Worm (Caenorhabditis elegans) whole organism, late embryonic: ENCODE results near the gene calf-1.

Experiments
- K09A11.1 ChIP-seq: sonication (generic microtip); optimal IDR thresholded peaks from 2 replicates; lab custom pipeline; 2017; ENCODE audit warnings: antibody characterized with exemption, mild to moderate bottlenecking, missing genetic modification characterization, missing compliant biosample characterization; ENCODE audit not compliant: insufficient read depth
- Y22D7AL.16 ChIP-seq: sonication (generic microtip); optimal IDR thresholded peaks from 2 replicates; lab custom pipeline; 2016; ENCODE audit warnings: missing genetic modification characterization, missing compliant biosample characterization
- ceh-14 ChIP-seq: sonication (generic microtip); optimal IDR thresholded peaks from 2 replicates; lab custom pipeline; 2016; ENCODE audit warnings: missing genotype, missing genetic modification characterization, missing compliant biosample characterization
- ceh-18 ChIP-seq: sonication (generic microtip); optimal IDR thresholded peaks from 2 replicates; lab custom pipeline; 2016; ENCODE audit warnings: missing genetic modification characterization, missing compliant biosample characterization
- ceh-9 ChIP-seq: sonication (generic microtip); optimal IDR thresholded peaks from 2 replicates; lab custom pipeline; 2016; ENCODE audit warnings: mild to moderate bottlenecking, missing genetic modification characterization, inconsistent platforms, missing compliant biosample characterization
- che-1 ChIP-seq: sonication (generic microtip); optimal IDR thresholded peaks from 2 replicates; lab custom pipeline; 2016; ENCODE audit warnings: mild to moderate bottlenecking, missing genetic modification characterization, missing compliant biosample characterization
- elt-2 ChIP-seq: sonication (generic microtip); optimal IDR thresholded peaks from 2 replicates; lab custom pipeline; 2016; ENCODE audit warnings: missing genetic modification reagents, missing genetic modification characterization, missing compliant biosample characterization
- elt-4 ChIP-seq: sonication (generic microtip); optimal IDR thresholded peaks from 2 replicates; lab custom pipeline; 2016; ENCODE audit warnings: missing genetic modification characterization, missing compliant biosample characterization
- ets-4 ChIP-seq: sonication (generic microtip); optimal IDR thresholded peaks from 2 replicates; lab custom pipeline; 2016; ENCODE audit warnings: missing genetic modification characterization, missing compliant biosample characterization
- eyg-1 ChIP-seq: sonication (generic microtip); optimal IDR thresholded peaks from 2 replicates; lab custom pipeline; 2016; ENCODE audit warnings: missing genotype, missing genetic modification characterization, missing compliant biosample characterization
- fax-1 ChIP-seq: sonication (generic microtip); optimal IDR thresholded peaks from 2 replicates; lab custom pipeline; 2016; ENCODE audit warnings: missing genotype, missing genetic modification characterization, missing compliant biosample characterization
- fkh-10 ChIP-seq: fragments of 150-350 bp; optimal IDR thresholded peaks from 2 replicates; lab custom pipeline; 2014; ENCODE audit warnings: missing biosample characterization, missing genetic modification reagents, missing genetic modification characterization
- fkh-6 ChIP-seq: sonication (generic microtip); optimal IDR thresholded peaks from 2 replicates; lab custom pipeline; 2016; ENCODE audit warnings: missing genetic modification characterization, missing compliant biosample characterization
- gmeb-2 ChIP-seq: sonication (generic microtip); optimal IDR thresholded peaks from 2 replicates; lab custom pipeline; 2016; ENCODE audit warnings: missing genetic modification characterization, inconsistent platforms, missing compliant biosample characterization
- hlh-13 ChIP-seq: fragments of 200-800 bp; sonication (Bioruptor generic); optimal IDR thresholded peaks from 2 replicates; lab custom pipeline; 2018; ENCODE audit warnings: mild to moderate bottlenecking, missing genetic modification characterization, missing compliant biosample characterization
- hlh-30 ChIP-seq: sonication (generic microtip); optimal IDR thresholded peaks from 2 replicates; lab custom pipeline; 2017; ENCODE audit warnings: antibody characterized with exemption, missing genetic modification characterization, missing compliant biosample characterization; ENCODE audit not compliant: insufficient read depth
- hlh-6 ChIP-seq: sonication (generic microtip); optimal IDR thresholded peaks from 2 replicates; lab custom pipeline; 2016; ENCODE audit warnings: missing genotype, missing genetic modification characterization, missing compliant biosample characterization
- hlh-8 ChIP-seq: sonication (generic microtip); optimal IDR thresholded peaks from 2 replicates; lab custom pipeline; 2016; ENCODE audit warnings: missing genotype, missing genetic modification characterization, missing compliant biosample characterization
- nhr-11 ChIP-seq: fragments of 150-350 bp; optimal IDR thresholded peaks from 2 replicates; lab custom pipeline; 2014; ENCODE audit warnings: missing biosample characterization, missing genetic modification characterization
- pag-3 ChIP-seq: sonication (generic microtip); optimal IDR thresholded peaks from 2 replicates; lab custom pipeline; 2016; ENCODE audit warnings: missing compliant biosample characterization, missing genetic modification characterization, borderline replicate concordance
- pat-9 ChIP-seq: fragments of 200-800 bp; sonication (Bioruptor generic); optimal IDR thresholded peaks from 2 replicates; lab custom pipeline; 2018; ENCODE audit warnings: mild to moderate bottlenecking, missing genetic modification characterization, moderate library complexity, missing compliant biosample characterization
- pha-2 ChIP-seq: sonication (generic microtip); optimal IDR thresholded peaks from 2 replicates; lab custom pipeline; 2017; ENCODE audit warnings: mild to moderate bottlenecking, missing genetic modification characterization, missing compliant biosample characterization
- pha-4 ChIP-seq: fragments of 150-350 bp; optimal IDR thresholded peaks from 2 replicates; lab custom pipeline; 2018; ENCODE audit warnings: missing biosample characterization, missing genetic modification reagents, missing genetic modification characterization
- sdc-2 ChIP-seq: sonication (generic microtip); optimal IDR thresholded peaks from 2 replicates; lab custom pipeline; 2016; ENCODE audit warnings: missing genotype, missing genetic modification characterization, missing compliant biosample characterization
- sox-2 ChIP-seq: fragments of 200-800 bp; sonication (Bioruptor generic); IDR thresholded peaks from 2 replicates; pipeline ENCODE4 v1.3.6; 2022; ENCODE audit warnings: missing genetic modification reagents, missing genetic modification characterization, missing compliant biosample characterization
- tbx-2 ChIP-seq: sonication (generic microtip); optimal IDR thresholded peaks from 2 replicates; lab custom pipeline; 2016; ENCODE audit warnings: missing genetic modification characterization, missing compliant biosample characterization
- ttx-3 ChIP-seq: sonication (generic microtip); optimal IDR thresholded peaks from 2 replicates; lab custom pipeline; 2016; ENCODE audit warnings: missing genetic modification reagents, missing genetic modification characterization, missing compliant biosample characterization
- unc-3 ChIP-seq, 2 experiments: fragments of 200-800 bp in 1 of 2; sonication (Bioruptor generic) in 1 of 2; sonication (generic microtip) in 1 of 2; conservative IDR thresholded peaks in 1 of 2; optimal IDR thresholded peaks in 1 of 2; 2 replicates each; pipeline versions ENCODE4 v1.3.6 to Lab custom; 2016 to 2022; ENCODE audit warnings: missing compliant biosample characterization in 2 of 2, missing genetic modification characterization in 2 of 2, missing genetic modification reagents in 1 of 2
- unc-42 ChIP-seq: sonication (generic microtip); optimal IDR thresholded peaks from 2 replicates; lab custom pipeline; 2016; ENCODE audit warnings: missing genotype, missing genetic modification characterization, missing compliant biosample characterization
- zip-5 ChIP-seq: sonication (generic microtip); optimal IDR thresholded peaks from 2 replicates; lab custom pipeline; 2016; ENCODE audit warnings: missing genetic modification characterization, missing compliant biosample characterization

The calf-1 gene

DNA sequence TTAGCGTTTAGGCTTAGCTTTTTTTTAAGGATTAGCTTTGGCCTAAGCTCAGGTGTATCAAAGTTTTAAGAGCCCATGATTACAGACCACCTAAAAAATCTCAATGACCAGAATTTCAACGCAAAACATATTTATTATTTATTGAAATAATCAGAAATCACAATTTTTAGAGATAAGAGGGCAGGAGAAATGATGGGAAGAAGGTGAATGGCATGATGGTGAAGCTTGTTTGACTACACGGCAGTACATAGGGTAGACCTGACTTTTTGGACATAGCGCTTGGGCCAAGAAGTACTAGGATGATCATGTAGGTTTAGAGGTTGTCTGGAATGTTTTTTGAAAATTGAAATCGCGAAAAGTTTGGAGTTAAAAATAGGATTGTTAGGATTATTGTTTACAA is 20.8 kb upstream of the calf-1 start:
- TF ChIP-seq ceh-14 (no peak), elt-4 (tag; lab: Kevin White, UChicago) (no peak), pag-3 (tag; lab: Kevin White, UChicago) (no peak), hlh-30 (tag; lab: Kevin White, UChicago) (no peak), pha-4 (no peak), pat-9 (tag; lab: Kevin White, UChicago) (no peak), elt-2 (tag; lab: Kevin White, UChicago) (no peak), zip-5 (tag; lab: Kevin White, UChicago) (no peak), sdc-2 (tag; lab: Kevin White, UChicago) (no peak), gmeb-2 (tag; lab: Kevin White, UChicago) (no peak), unc-42 (tag; lab: Kevin White, UChicago) (no peak), K09A11.1 (no peak), hlh-13 (GFP tag; lab: Kevin White, UChicago) (no peak), ttx-3 (tag; lab: Kevin White, UChicago) (no peak), sox-2 (GFP tag; lab: Robert Waterston, UW) (no peak), fkh-10 (GFP tag; lab: Kevin White, UChicago) (no peak)
- TF ChIP-seq, all 69 proteins: peak for 0

DNA sequence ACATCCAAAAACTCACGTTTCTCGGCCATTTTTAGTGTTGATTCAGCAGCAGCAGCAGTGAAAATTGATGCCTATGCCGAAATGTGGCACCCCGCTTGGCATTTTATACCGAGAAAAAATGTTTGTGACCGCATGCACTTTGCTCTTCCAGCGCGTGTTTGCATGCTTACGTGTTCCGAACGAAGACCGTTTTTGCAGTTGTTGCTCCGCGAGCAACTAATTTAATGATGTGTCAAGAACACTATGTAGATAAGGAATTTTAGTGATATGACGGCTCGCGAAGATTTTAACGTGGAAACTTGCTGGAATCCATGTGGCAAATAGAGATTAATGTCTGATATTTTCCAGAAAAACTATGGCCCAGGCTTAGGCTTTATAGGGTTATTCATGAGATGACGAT is 20.1 kb upstream of the calf-1 start, which contains the start of gene dct-16:
dct-16 (minus strand) TSS at position 78 of the 400 bp plus-strand sequence.
- no peak for TF ChIP-seq hlh-30 (tag; lab: Kevin White, UChicago)
- no peak for TF ChIP-seq pha-2 (tag; lab: Kevin White, UChicago)
- no peak for TF ChIP-seq Y22D7AL.16 (tag; lab: Kevin White, UChicago)
- TF ChIP-seq eyg-1 (tag; lab: Kevin White, UChicago) = no peak
- TF ChIP-seq ceh-9 (tag; lab: Kevin White, UChicago) = no peak
- TF ChIP-seq, all 69 proteins: peak for 0

DNA sequence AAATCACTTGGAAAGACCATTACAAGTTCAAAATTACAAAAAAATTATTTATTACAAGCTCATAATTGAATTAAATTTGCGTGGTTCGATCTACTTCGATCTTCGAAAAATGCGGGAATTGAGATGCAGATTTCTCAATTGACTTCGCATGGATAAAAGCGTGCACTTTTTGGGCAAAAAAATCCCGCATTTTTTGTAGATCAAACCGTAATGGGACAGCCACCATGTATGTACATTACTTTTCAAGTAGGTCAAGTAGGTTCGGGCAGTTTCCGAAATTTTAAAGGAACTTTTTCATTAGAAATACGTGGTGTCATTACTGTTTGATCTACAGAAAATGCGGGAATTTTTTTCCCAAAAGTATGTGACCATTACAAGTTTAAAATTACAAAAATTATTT is 18.6 kb upstream of the calf-1 start:
- no peak for TF ChIP-seq nhr-11
- no peak for TF ChIP-seq che-1 (tag; lab: Kevin White, UChicago)
- no peak for TF ChIP-seq fkh-6 (tag; lab: Kevin White, UChicago)

DNA sequence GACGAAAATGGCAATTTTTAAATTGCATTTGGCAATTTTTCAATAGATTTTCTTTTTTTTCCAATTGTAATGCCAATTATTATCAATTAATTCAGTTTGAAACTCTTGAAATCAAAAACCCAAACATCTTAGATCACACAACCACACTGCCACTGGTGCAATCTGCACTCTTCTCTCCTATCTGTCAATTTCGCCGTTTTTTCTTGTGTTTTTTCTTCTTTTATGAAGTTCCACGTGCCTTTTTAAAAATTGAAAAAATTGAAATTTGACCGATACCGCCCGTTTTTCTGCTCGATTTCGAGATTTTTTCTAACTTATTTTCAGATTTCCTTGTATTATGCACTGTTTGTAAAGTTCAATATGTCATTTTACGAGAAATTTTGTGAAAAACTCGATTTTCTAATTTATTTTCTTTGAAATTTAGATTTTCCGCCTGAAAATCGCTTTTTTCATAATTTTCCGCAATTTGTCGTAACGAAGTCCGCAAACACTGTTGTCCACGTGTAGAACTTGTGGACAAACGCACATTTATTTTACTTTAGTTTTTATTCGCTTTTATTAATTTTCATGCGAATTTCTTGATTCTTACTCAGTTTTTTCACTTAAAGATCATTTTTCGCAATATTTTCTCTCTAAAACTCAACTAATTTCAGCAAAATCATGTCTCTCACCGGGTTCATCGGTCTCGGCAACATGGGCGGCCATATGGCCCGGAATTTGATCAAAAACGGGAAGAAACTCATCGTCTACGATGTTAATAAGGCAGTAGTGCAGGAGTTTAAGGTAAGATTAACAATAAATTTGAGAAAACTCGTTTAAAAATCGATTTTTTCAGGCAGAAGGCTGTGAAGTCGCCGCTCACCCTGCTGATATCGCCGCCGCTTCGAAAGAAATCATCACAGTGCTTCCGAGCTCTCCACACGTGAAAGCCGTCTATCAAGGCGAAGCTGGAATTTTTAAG is 14.7 kb upstream of the calf-1 start, which contains the start of gene B0250.5:
B0250.5 (plus strand) TSS at position 654 of the 961 bp plus-strand sequence.
- TF ChIP-seq unc-3 (GFP tag; conservative IDR thresholded peaks at IDR 0.05; lab: Robert Waterston, UW) (no peak), unc-3 (tag; optimal IDR thresholded peaks at IDR 0.05; lab: Kevin White, UChicago) (peak; percentile 11), ceh-18 (tag; lab: Kevin White, UChicago) (no peak)

DNA sequence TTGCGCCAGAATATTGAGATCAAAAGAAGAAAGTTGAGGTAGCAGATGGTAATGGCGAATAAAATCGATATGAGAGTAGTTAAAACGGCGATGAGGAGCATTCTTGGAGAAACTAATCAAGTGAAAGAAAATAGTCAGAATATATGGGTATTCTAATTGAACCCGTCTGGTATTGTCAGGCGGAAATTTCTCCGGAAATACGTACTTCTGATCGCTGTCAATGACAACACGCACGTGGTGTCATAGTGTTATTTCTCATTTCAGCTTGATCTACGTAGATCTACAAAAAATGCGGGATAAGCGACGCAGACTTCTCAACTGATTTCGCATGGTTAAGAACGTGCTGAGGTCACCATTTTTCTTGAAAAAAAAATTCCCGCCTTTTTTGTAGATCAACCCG is 13.5 kb upstream of the calf-1 start, which contains the start of gene srbc-79:
srbc-79 (minus strand) TSS at position 101 of the 400 bp plus-strand sequence.
- no peak for TF ChIP-seq hlh-6 (tag; lab: Kevin White, UChicago)
- TF ChIP-seq tbx-2 = no peak
- no peak for TF ChIP-seq fax-1 (tag; lab: Kevin White, UChicago)
- no peak for TF ChIP-seq ets-4 (tag; lab: Kevin White, UChicago)
- TF ChIP-seq hlh-8 (tag; lab: Kevin White, UChicago) = no peak
